Fruit fly (Drosophila melanogaster) whole organism, embryonic: ENCODE results near the gene tral.

Source experiments
- ATbp ChIP-seq: fragments of 200-800 bp; sonication (Bioruptor generic); optimal IDR thresholded peaks from 2 replicates; lab custom pipeline; 2017; ENCODE audit warnings: missing biosample characterization, mild to moderate bottlenecking, missing genetic modification characterization, missing genetic modification reagents
- Adf1 ChIP-seq: fragments of 200-800 bp; sonication (Bioruptor generic); IDR thresholded peaks from 2 replicates; pipeline ENCODE4 v1.3.6; 2022; ENCODE audit warnings: missing biosample characterization, missing genetic modification characterization
- Antp ChIP-seq: fragments of 200-800 bp; sonication (Bioruptor generic); optimal IDR thresholded peaks from 3 replicates; lab custom pipeline; 2016; ENCODE audit warnings: missing biosample characterization, missing genetic modification characterization
- Blimp-1 ChIP-seq: fragments of 200-800 bp; sonication (Bioruptor generic); optimal IDR thresholded peaks from 3 replicates; lab custom pipeline; 2018; ENCODE audit warnings: missing biosample characterization, missing genetic modification characterization, mild to moderate bottlenecking, moderate library complexity, missing genetic modification reagents
- BtbVII ChIP-seq: fragments of 200-800 bp; sonication (Bioruptor generic); optimal IDR thresholded peaks from 3 replicates; lab custom pipeline; 2017; ENCODE audit warnings: missing biosample characterization, mild to moderate bottlenecking, missing genetic modification characterization
- CG10321 ChIP-seq: fragments of 200-800 bp; sonication (Bioruptor generic); IDR thresholded peaks from 2 replicates; pipeline ENCODE4 v1.3.6; 2022; ENCODE audit warnings: missing biosample characterization, missing genetic modification characterization
- CG10565 ChIP-seq: fragments of 200-800 bp; sonication (Bioruptor generic); optimal IDR thresholded peaks from 3 replicates; lab custom pipeline; 2016; ENCODE audit warnings: missing biosample characterization, mild to moderate bottlenecking, missing genetic modification characterization
- CG11398 ChIP-seq: fragments of 200-800 bp; sonication (Bioruptor generic); optimal IDR thresholded peaks from 2 replicates; lab custom pipeline; 2016; ENCODE audit warnings: missing biosample characterization, missing genetic modification characterization
- CG13424 ChIP-seq: fragments of 200-800 bp; sonication (Bioruptor generic); optimal IDR thresholded peaks from 2 replicates; lab custom pipeline; 2019; ENCODE audit warnings: missing biosample characterization, mild to moderate bottlenecking, missing genetic modification characterization, moderate library complexity
- CG13775 ChIP-seq: fragments of 200-800 bp; sonication (Bioruptor generic); optimal IDR thresholded peaks from 3 replicates; lab custom pipeline; 2017; ENCODE audit warnings: missing biosample characterization, mild to moderate bottlenecking, missing genetic modification characterization
- CG17328 ChIP-seq: fragments of 200-800 bp; sonication (Bioruptor generic); IDR thresholded peaks from 2 replicates; pipeline ENCODE4 v1.3.6; 2022; ENCODE audit warnings: missing biosample characterization, missing genetic modification characterization
- CG18599 ChIP-seq: fragments of 200-800 bp; sonication (Bioruptor generic); optimal IDR thresholded peaks from 3 replicates; lab custom pipeline; 2017; ENCODE audit warnings: missing biosample characterization, missing genetic modification characterization, mild to moderate bottlenecking, moderate library complexity, missing genetic modification reagents
- CG30431 ChIP-seq: fragments of 200-800 bp; sonication (Bioruptor generic); optimal IDR thresholded peaks from 2 replicates; lab custom pipeline; 2017; ENCODE audit warnings: missing biosample characterization, missing genetic modification characterization
- CG31224 ChIP-seq: fragments of 200-800 bp; sonication (Bioruptor generic); IDR thresholded peaks from 2 replicates; pipeline ENCODE4 v1.3.6; 2022; ENCODE audit warnings: missing biosample characterization, missing genetic modification characterization
- CG3838 ChIP-seq: fragments of 200-800 bp; sonication (Bioruptor generic); optimal IDR thresholded peaks from 3 replicates; lab custom pipeline; 2016; ENCODE audit warnings: missing biosample characterization, missing genetic modification characterization
- CG3995 ChIP-seq: fragments of 200-800 bp; sonication (Bioruptor generic); optimal IDR thresholded peaks from 3 replicates; lab custom pipeline; 2016; ENCODE audit warnings: missing biosample characterization, missing genetic modification characterization
- CG4854 ChIP-seq: fragments of 200-800 bp; sonication (Bioruptor generic); optimal IDR thresholded peaks from 2 replicates; lab custom pipeline; 2016; ENCODE audit warnings: missing biosample characterization, missing genetic modification characterization, inconsistent platforms
- CG8290 ChIP-seq, 3 experiments: fragments of 200-800 bp; sonication (Bioruptor generic); optimal IDR thresholded peaks; 2 replicates each; lab custom pipeline; 2016 to 2019; ENCODE audit warnings: missing biosample characterization in 3 of 3, missing genetic modification characterization in 3 of 3, mild to moderate bottlenecking in 2 of 3, moderate library complexity in 1 of 3
- CG9797 ChIP-seq: fragments of 200-800 bp; sonication (Bioruptor generic); optimal IDR thresholded peaks from 3 replicates; lab custom pipeline; 2018; ENCODE audit warnings: missing biosample characterization, mild to moderate bottlenecking, missing genetic modification characterization
- E2f2 ChIP-seq: fragments of 200-800 bp; sonication (Bioruptor generic); IDR thresholded peaks from 2 replicates; pipeline ENCODE4 v1.3.6; 2022; ENCODE audit warnings: missing biosample characterization, missing genetic modification characterization
- Elba2 ChIP-seq: fragments of 200-800 bp; sonication (Bioruptor generic); optimal IDR thresholded peaks from 3 replicates; lab custom pipeline; 2016; ENCODE audit warnings: missing biosample characterization, missing genetic modification characterization
- Ets97D ChIP-seq: fragments of 200-800 bp; sonication (Bioruptor generic); optimal IDR thresholded peaks from 3 replicates; lab custom pipeline; 2016; ENCODE audit warnings: missing biosample characterization, missing genetic modification characterization
- H15 ChIP-seq: fragments of 200-800 bp; sonication (Bioruptor generic); IDR thresholded peaks from 3 replicates; pipeline ENCODE4 v1.3.6; 2022; ENCODE audit warnings: missing biosample characterization, missing genetic modification characterization
- MESR4 ChIP-seq: fragments of 200-800 bp; sonication (Bioruptor generic); optimal IDR thresholded peaks from 2 replicates; lab custom pipeline; 2018; ENCODE audit warnings: missing biosample characterization, mild to moderate bottlenecking, missing genetic modification characterization, moderate library complexity
- MTF-1 ChIP-seq: fragments of 200-800 bp; sonication (Bioruptor generic); optimal IDR thresholded peaks from 2 replicates; lab custom pipeline; 2018; ENCODE audit warnings: missing biosample characterization, mild to moderate bottlenecking, missing genetic modification characterization, borderline replicate concordance
- Med ChIP-seq: fragments of 200-800 bp; sonication (Bioruptor generic); peaks from one replicate; lab custom pipeline; 2016; ENCODE audit warnings: missing biosample characterization, missing genetic modification characterization, mild to moderate bottlenecking, inconsistent platforms, moderate library complexity
- Mes4 ChIP-seq: fragments of 200-800 bp; sonication (Bioruptor generic); optimal IDR thresholded peaks from 2 replicates; lab custom pipeline; 2016; ENCODE audit warnings: missing biosample characterization, missing genetic modification characterization
- Nf-YA ChIP-seq: fragments of 200-800 bp; sonication (Bioruptor generic); IDR thresholded peaks from 2 replicates; pipeline ENCODE4 v1.3.6; 2022; ENCODE audit warnings: missing biosample characterization, missing genetic modification characterization
- Oli ChIP-seq: fragments of 200-800 bp; sonication (Bioruptor generic); optimal IDR thresholded peaks from 2 replicates; lab custom pipeline; 2018; ENCODE audit warnings: missing biosample characterization, mild to moderate bottlenecking, missing genetic modification characterization, moderate library complexity
- PHDP ChIP-seq: fragments of 200-800 bp; sonication (Bioruptor generic); optimal IDR thresholded peaks from 3 replicates; lab custom pipeline; 2018; ENCODE audit warnings: missing biosample characterization, mild to moderate bottlenecking, missing genetic modification characterization, moderate library complexity
- Sry-δ ChIP-seq: fragments of 200-800 bp; sonication (Bioruptor generic); optimal IDR thresholded peaks from 2 replicates; lab custom pipeline; 2016; ENCODE audit warnings: missing biosample characterization, missing genetic modification characterization
- btn ChIP-seq: fragments of 200-800 bp; sonication (Bioruptor generic); optimal IDR thresholded peaks from 2 replicates; lab custom pipeline; 2016; ENCODE audit warnings: missing biosample characterization, missing genetic modification characterization
- corto ChIP-seq: fragments of 200-800 bp; sonication (Bioruptor generic); optimal IDR thresholded peaks from 2 replicates; lab custom pipeline; 2016; ENCODE audit warnings: missing biosample characterization, mild to moderate bottlenecking, missing genetic modification characterization, moderate library complexity
- crp ChIP-seq, 2 experiments: fragments of 200-800 bp; sonication (Bioruptor generic); optimal IDR thresholded peaks; 2 replicates in 1 of 2; 3 replicates in 1 of 2; lab custom pipeline; 2017; ENCODE audit warnings: missing biosample characterization in 2 of 2, missing genetic modification characterization in 2 of 2, mild to moderate bottlenecking in 1 of 2, moderate library complexity in 1 of 2
- dpn ChIP-seq, 2 experiments: fragments of 200-800 bp; sonication (Bioruptor generic); optimal IDR thresholded peaks; 3 replicates each; lab custom pipeline; 2016; ENCODE audit warnings: missing biosample characterization in 2 of 2, missing genetic modification characterization in 2 of 2
- esg ChIP-seq: fragments of 200-800 bp; sonication (Bioruptor generic); conservative IDR thresholded peaks from 2 replicates; pipeline ENCODE4 v1.3.6; 2022; ENCODE audit warnings: missing biosample characterization, missing genetic modification characterization
- fu2 ChIP-seq: fragments of 200-800 bp; sonication (Bioruptor generic); optimal IDR thresholded peaks from 2 replicates; lab custom pipeline; 2016; ENCODE audit warnings: missing biosample characterization, missing genetic modification characterization
- gsb-n ChIP-seq: fragments of 200-800 bp; sonication (Bioruptor generic); optimal IDR thresholded peaks from 3 replicates; lab custom pipeline; 2018; ENCODE audit warnings: missing biosample characterization, mild to moderate bottlenecking, missing genetic modification characterization
- inv ChIP-seq: fragments of 200-800 bp; sonication (Bioruptor generic); IDR thresholded peaks from 2 replicates; pipeline ENCODE4 v1.3.6; 2022; ENCODE audit warnings: missing biosample characterization, missing genetic modification characterization; ENCODE audit not compliant: partially characterized antibody
- jumu ChIP-seq: fragments of 200-800 bp; sonication (Bioruptor generic); optimal IDR thresholded peaks from 3 replicates; lab custom pipeline; 2016; ENCODE audit warnings: missing biosample characterization, missing genetic modification characterization
- kay ChIP-seq: fragments of 200-800 bp; sonication (Bioruptor generic); optimal IDR thresholded peaks from 2 replicates; lab custom pipeline; 2016; ENCODE audit warnings: missing biosample characterization, missing genetic modification characterization
- lbe ChIP-seq: fragments of 200-800 bp; sonication (Bioruptor generic); optimal IDR thresholded peaks from 2 replicates; lab custom pipeline; 2016; ENCODE audit warnings: missing biosample characterization, mild to moderate bottlenecking, missing genetic modification characterization
- odd ChIP-seq: fragments of 200-800 bp; sonication (Bioruptor generic); optimal IDR thresholded peaks from 2 replicates; lab custom pipeline; 2017; ENCODE audit warnings: missing biosample characterization, mild to moderate bottlenecking, missing genetic modification characterization
- peb ChIP-seq: fragments of 200-800 bp; sonication (Bioruptor generic); IDR thresholded peaks from 2 replicates; pipeline ENCODE4 v1.3.6; 2022; ENCODE audit warnings: missing biosample characterization, missing genetic modification characterization
- prd ChIP-seq, 3 experiments: fragments of >200 bp in 2 of 3; fragments of 200-800 bp in 1 of 3; sonication (Bioruptor generic) in 1 of 3; optimal IDR thresholded peaks in 2 of 3; IDR thresholded peaks in 1 of 3; 2 replicates in 2 of 3; 3 replicates in 1 of 3; pipeline versions ENCODE4 v1.3.6 to Lab custom; 2017 to 2022; ENCODE audit warnings: missing biosample characterization in 1 of 3, missing genetic modification characterization in 1 of 3
- sd ChIP-seq: fragments of 200-800 bp; sonication (Bioruptor generic); optimal IDR thresholded peaks from 3 replicates; lab custom pipeline; 2018; ENCODE audit warnings: missing biosample characterization, mild to moderate bottlenecking, missing genetic modification characterization, moderate library complexity
- sens-2 ChIP-seq: fragments of 200-800 bp; sonication (Bioruptor generic); IDR thresholded peaks from 2 replicates; pipeline ENCODE4 v1.3.6; 2022; ENCODE audit warnings: missing biosample characterization, missing genetic modification characterization
- so ChIP-seq: fragments of 200-800 bp; sonication (Bioruptor generic); IDR thresholded peaks from 3 replicates; pipeline ENCODE4 v1.3.6; 2022; ENCODE audit warnings: missing biosample characterization, missing genetic modification characterization
- sob ChIP-seq: fragments of 200-800 bp; sonication (Bioruptor generic); IDR thresholded peaks from 2 replicates; pipeline ENCODE4 v1.3.6; 2022; ENCODE audit warnings: missing biosample characterization, missing genetic modification characterization
- unc-4 ChIP-seq: fragments of 200-800 bp; sonication (Bioruptor generic); IDR thresholded peaks from 2 replicates; pipeline ENCODE4 v1.3.6; 2022; ENCODE audit warnings: missing biosample characterization, missing genetic modification characterization; ENCODE audit not compliant: partially characterized antibody
- wor ChIP-seq: fragments of 200-800 bp; sonication (Bioruptor generic); IDR thresholded peaks from 2 replicates; pipeline ENCODE4 v1.3.6; 2022; ENCODE audit warnings: missing biosample characterization, missing genetic modification characterization

tral gene

dm6 chr3L:12537123-12537522, 22.3 kb downstream of the tral start, which contains the start of gene CG4069 (continued):
- TF ChIP-seq CG3995 (GFP tag; lab: Kevin White, UChicago) (no peak), Sry-δ (GFP tag; lab: Kevin White, UChicago) (no peak), CG30431 (GFP tag; lab: Kevin White, UChicago) (no peak), CG17328 (no peak), CG13424 (no peak), Nf-YA (GFP tag; lab: Robert Waterston, UW) (no peak), CG11398 (GFP tag; lab: Kevin White, UChicago) (no peak), esg (no peak), Blimp-1 (GFP tag; lab: Kevin White, UChicago) (no peak), CG8290 (GFP tag; optimal IDR thresholded peaks at IDR 0.05; lab: Kevin White, UChicago) (no peak), CG8290 (tag; optimal IDR thresholded peaks at IDR 0.05; lab: Kevin White, UChicago) (no peak), sob (GFP tag; lab: Robert Waterston, UW) (no peak), E2f2 (GFP tag; lab: Robert Waterston, UW) (peak; percentile 95), Adf1 (GFP tag; lab: Robert Waterston, UW) (no peak), Oli (tag; lab: Kevin White, UChicago) (no peak), BtbVII (GFP tag; lab: Kevin White, UChicago) (no peak), CG10565 (GFP tag; lab: Kevin White, UChicago) (no peak), CG18599 (GFP tag; lab: Kevin White, UChicago) (no peak), jumu (GFP tag; lab: Kevin White, UChicago) (no peak), Elba2 (GFP tag; lab: Kevin White, UChicago) (no peak), CG4854 (GFP tag; lab: Kevin White, UChicago) (no peak), gsb-n (no peak), Med (GFP tag; lab: Kevin White, UChicago) (no peak), corto (GFP tag; lab: Kevin White, UChicago) (no peak), PHDP (tag; lab: Kevin White, UChicago) (no peak), Ets97D (peak; percentile 17), crp (GFP tag; optimal IDR thresholded peaks at IDR 0.05; lab: Kevin White, UChicago) (no peak), kay (no peak), CG3838 (GFP tag; lab: Kevin White, UChicago) (no peak), CG13775 (GFP tag; lab: Kevin White, UChicago) (no peak), ATbp (GFP tag; lab: Kevin White, UChicago) (no peak), lbe (GFP tag; lab: Kevin White, UChicago) (no peak), prd (optimal IDR thresholded peaks at IDR 0.05; lab: Kevin White, UChicago) (no peak), prd (GFP tag; IDR thresholded peaks at IDR 0.05; lab: Robert Waterston, UW) (no peak), H15 (GFP tag; lab: Robert Waterston, UW) (no peak), peb (GFP tag; lab: Robert Waterston, UW) (no peak), dpn (GFP tag; optimal IDR thresholded peaks at IDR 0.05; lab: Kevin White, UChicago) (no peak), inv (no peak), so (GFP tag; lab: Robert Waterston, UW) (no peak), CG31224 (GFP tag; lab: Robert Waterston, UW) (no peak), sd (tag; lab: Kevin White, UChicago) (no peak), CG10321 (GFP tag; lab: Robert Waterston, UW) (no peak), unc-4 (GFP tag; lab: Robert Waterston, UW) (no peak), MESR4 (peak; percentile 40), fu2 (GFP tag; lab: Kevin White, UChicago) (no peak), sens-2 (no peak), Antp (GFP tag; lab: Kevin White, UChicago) (no peak), wor (GFP tag; lab: Robert Waterston, UW) (no peak), btn (GFP tag; lab: Kevin White, UChicago) (no peak), CG9797 (GFP tag; lab: Kevin White, UChicago) (peak; percentile 45), MTF-1 (GFP tag; lab: Kevin White, UChicago) (no peak), odd (GFP tag; lab: Kevin White, UChicago) (no peak), Mes4 (GFP tag; lab: Kevin White, UChicago) (no peak)
